Fruit fly (Drosophila melanogaster): ENCODE results near the gene CG3609.

Gene CG3609

dm6 chr2L:2402194-2402593, 27.8 kb upstream of the CG3609 start (continued):
- TF ChIP-seq CG18262 (tag; optimal IDR thresholded peaks at IDR 0.05) (no peak), zf30C (GFP tag; optimal IDR thresholded peaks at IDR 0.05) (no peak), CG17359 (tag; optimal IDR thresholded peaks at IDR 0.05) (peak; percentile 36), grau (tag; optimal IDR thresholded peaks at IDR 0.05) (no peak), H15 (GFP tag; IDR thresholded peaks at IDR 0.05) (0 out of 3 replicates have a peak, but pooled peaks have one; percentile 43), sug (tag; optimal IDR thresholded peaks at IDR 0.05) (no peak), Doc2 (GFP tag; IDR thresholded peaks at IDR 0.05) (no peak), CG11504 (tag; optimal IDR thresholded peaks at IDR 0.05) (peak; percentile 54), ham (GFP tag; IDR thresholded peaks at IDR 0.05) (no peak), Ets65A (GFP tag) (peak; percentile 35), CG32772 (GFP tag; IDR thresholded peaks at IDR 0.05) (0 out of 2 replicates have a peak, but pooled peaks have one; percentile 28), sisA (GFP tag; IDR thresholded peaks at IDR 0.05) (0 out of 2 replicates have a peak, but pooled peaks have one; percentile 26), CG8089 (GFP tag; optimal IDR thresholded peaks at IDR 0.05) (no peak), Hsf (GFP tag; optimal IDR thresholded peaks at IDR 0.05) (no peak), sob (GFP tag; IDR thresholded peaks at IDR 0.05) (no peak), CG4730 (GFP tag; IDR thresholded peaks at IDR 0.05) (no peak), CG17361 (GFP tag; IDR thresholded peaks at IDR 0.05) (no peak), CG9817 (tag; optimal IDR thresholded peaks at IDR 0.05) (peak; percentile 20), HLH3B (GFP tag; IDR thresholded peaks at IDR 0.05) (0 out of 2 replicates have a peak, but pooled peaks have one; percentile 25), CG2120 (GFP tag; optimal IDR thresholded peaks at IDR 0.05) (no peak), CG4424 (GFP tag; optimal IDR thresholded peaks at IDR 0.05) (no peak), Dref (GFP tag; IDR thresholded peaks at IDR 0.05) (no peak), luna (GFP tag; optimal IDR thresholded peaks at IDR 0.05) (no peak), E2f1 (GFP tag; IDR thresholded peaks at IDR 0.05) (no peak), ara (GFP tag; IDR thresholded peaks at IDR 0.05) (0 out of 2 replicates have a peak, but pooled peaks have one; percentile 38), oc (tag; optimal IDR thresholded peaks at IDR 0.05) (no peak), trem (tag; optimal IDR thresholded peaks at IDR 0.05) (no peak), Hey (tag; optimal IDR thresholded peaks at IDR 0.05) (no peak), CG6254 (GFP tag; optimal IDR thresholded peaks at IDR 0.05) (no peak), ttk (GFP tag; IDR thresholded peaks at IDR 0.05) (peak; percentile 35; the same call in 1 of the 2 replicates), otp (GFP tag; IDR thresholded peaks at IDR 0.05) (0 out of 3 replicates have a peak, but pooled peaks have one; percentile 31), zen (tag; optimal IDR thresholded peaks at IDR 0.05) (no peak), hkb (optimal IDR thresholded peaks at IDR 0.05) (no peak), hkb (GFP tag; IDR thresholded peaks at IDR 0.05) (peak; percentile 50), ase (GFP tag; IDR thresholded peaks at IDR 0.05) (no peak), CG30431 (GFP tag; optimal IDR thresholded peaks at IDR 0.05) (no peak), CG31441 (GFP tag; IDR thresholded peaks at IDR 0.05) (no peak; the same call in 1 of the 2 replicates), repo (GFP tag; optimal IDR thresholded peaks at IDR 0.05) (no peak), CG4404 (GFP tag; IDR thresholded peaks at IDR 0.05) (no peak), pita (GFP tag; optimal IDR thresholded peaks at IDR 0.05) (no peak), Fer2 (tag; optimal IDR thresholded peaks at IDR 0.05) (no peak), CG4328 (GFP tag; optimal IDR thresholded peaks at IDR 0.05) (no peak), Hr51 (GFP tag; optimal IDR thresholded peaks at IDR 0.05) (peak in 1 of 2 experiments; percentile 17), H2.0 (GFP tag; IDR thresholded peaks at IDR 0.05) (0 out of 2 replicates have a peak, but pooled peaks have one; percentile 4), row (GFP tag; IDR thresholded peaks at IDR 0.05) (peak; percentile 48; the same call in 2 of the 3 replicates), sr (GFP tag; IDR thresholded peaks at IDR 0.05) (no peak), CG12769 (tag; optimal IDR thresholded peaks at IDR 0.05) (no peak), CG6854 (GFP tag; optimal IDR thresholded peaks at IDR 0.05) (no peak), CG5953 (GFP tag; IDR thresholded peaks at IDR 0.05) (no peak), Dll (GFP tag; IDR thresholded peaks at IDR 0.05; ENCODE audit: partially characterized antibody) (no peak), onecut (GFP tag; IDR thresholded peaks at IDR 0.05) (no peak), dysf (GFP tag; IDR thresholded peaks at IDR 0.05) (peak; percentile 22; the same call in 1 of the 3 replicates)
